Worm (Caenorhabditis elegans) whole organism, L2 larva: Measurements from ENCODE around the gene Y55F3AM.9.
A peak's percentile ranks its signal among the peaks of the same experiment; 100 is the strongest.

Experiments
- C34F6.9 ChIP-seq: fragments of 150-350 bp; optimal IDR thresholded peaks from 2 replicates; lab custom pipeline; 2014; ENCODE audit warnings: missing biosample characterization, missing genetic modification characterization
- R02D3.7 ChIP-seq: fragments of 150-350 bp; optimal IDR thresholded peaks from 2 replicates; lab custom pipeline; 2014; ENCODE audit warnings: missing biosample characterization, missing genetic modification characterization
- Y55F3AM.14 ChIP-seq: fragments of 200-800 bp; sonication (Bioruptor generic); optimal IDR thresholded peaks from 2 replicates; lab custom pipeline; 2018; ENCODE audit warnings: mild to moderate bottlenecking, missing genetic modification characterization, missing compliant biosample characterization
- ZK546.5 ChIP-seq: sonication (generic microtip); optimal IDR thresholded peaks from 2 replicates; lab custom pipeline; 2017; ENCODE audit warnings: missing biosample characterization, missing genetic modification characterization
- alr-1 ChIP-seq: fragments of 150-350 bp; optimal IDR thresholded peaks from 2 replicates; lab custom pipeline; 2014; ENCODE audit warnings: missing biosample characterization, missing genetic modification characterization
- aly-2 ChIP-seq: fragments of 150-350 bp; optimal IDR thresholded peaks from 2 replicates; lab custom pipeline; 2014; ENCODE audit warnings: missing biosample characterization, missing genetic modification characterization
- ama-1 ChIP-seq: fragments of 150-350 bp; optimal IDR thresholded peaks from 2 replicates; lab custom pipeline; 2018; ENCODE audit warnings: inconsistent platforms
- ceh-16 ChIP-seq: fragments of 150-350 bp; optimal IDR thresholded peaks from 2 replicates; lab custom pipeline; 2014; ENCODE audit warnings: missing biosample characterization, missing genetic modification characterization
- ceh-82 ChIP-seq: fragments of 150-350 bp; optimal IDR thresholded peaks from 2 replicates; lab custom pipeline; 2014; ENCODE audit warnings: missing biosample characterization, missing genetic modification characterization
- dmd-4 ChIP-seq: sonication (generic microtip); optimal IDR thresholded peaks from 2 replicates; lab custom pipeline; 2017; ENCODE audit warnings: missing biosample characterization, missing genetic modification characterization
- egl-27 ChIP-seq: sonication (generic microtip); optimal IDR thresholded peaks from 3 replicates; lab custom pipeline; 2017; ENCODE audit warnings: missing biosample characterization, missing genetic modification reagents, missing genetic modification characterization
- elt-3 ChIP-seq: sonication (generic microtip); optimal IDR thresholded peaks from 2 replicates; lab custom pipeline; 2017; ENCODE audit warnings: missing biosample characterization, missing genetic modification characterization
- fos-1 ChIP-seq: fragments of 150-350 bp; optimal IDR thresholded peaks from 2 replicates; lab custom pipeline; 2014; ENCODE audit warnings: missing biosample characterization, missing genetic modification characterization
- gmeb-1 ChIP-seq: fragments of 150-350 bp; optimal IDR thresholded peaks from 2 replicates; lab custom pipeline; 2014; ENCODE audit warnings: missing biosample characterization, missing genetic modification characterization
- lin-13 ChIP-seq: fragments of 150-350 bp; optimal IDR thresholded peaks from 2 replicates; lab custom pipeline; 2014; ENCODE audit warnings: missing biosample characterization, missing genetic modification reagents, missing genetic modification characterization
- lin-39 ChIP-seq: fragments of 150-350 bp; optimal IDR thresholded peaks from 2 replicates; lab custom pipeline; 2014; ENCODE audit warnings: missing biosample characterization, missing genetic modification reagents, missing genetic modification characterization
- lsy-2 ChIP-seq, 2 experiments: fragments of 150-350 bp in 1 of 2; sonication (generic microtip) in 1 of 2; optimal IDR thresholded peaks; 2 replicates each; lab custom pipeline; 2014 to 2017; ENCODE audit warnings: missing biosample characterization in 2 of 2, missing genetic modification characterization in 2 of 2
- mab-5 ChIP-seq: fragments of 150-350 bp; optimal IDR thresholded peaks from 2 replicates; lab custom pipeline; 2014; ENCODE audit warnings: missing biosample characterization, missing genetic modification characterization
- mbf-1 ChIP-seq: sonication (generic microtip); optimal IDR thresholded peaks from 2 replicates; lab custom pipeline; 2017; ENCODE audit warnings: missing biosample characterization, missing genetic modification characterization
- mdl-1 ChIP-seq, 2 experiments: fragments of 150-350 bp in 1 of 2; sonication (generic microtip) in 1 of 2; optimal IDR thresholded peaks; 2 replicates each; lab custom pipeline; 2017; ENCODE audit warnings: missing biosample characterization in 2 of 2, missing genetic modification characterization in 2 of 2
- nhr-10 ChIP-seq: sonication (generic microtip); optimal IDR thresholded peaks from 2 replicates; lab custom pipeline; 2017; ENCODE audit warnings: missing biosample characterization, missing genetic modification characterization
- nhr-11 ChIP-seq: fragments of 150-350 bp; optimal IDR thresholded peaks from 2 replicates; lab custom pipeline; 2014; ENCODE audit warnings: missing biosample characterization, missing genetic modification characterization
- nhr-12 ChIP-seq: fragments of 150-350 bp; optimal IDR thresholded peaks from 2 replicates; lab custom pipeline; 2014; ENCODE audit warnings: missing biosample characterization, missing genetic modification characterization
- nhr-129 ChIP-seq: fragments of 150-350 bp; optimal IDR thresholded peaks from 2 replicates; lab custom pipeline; 2014; ENCODE audit warnings: missing biosample characterization, missing genetic modification characterization
- nhr-237 ChIP-seq: fragments of 150-350 bp; optimal IDR thresholded peaks from 2 replicates; lab custom pipeline; 2014; ENCODE audit warnings: missing biosample characterization, missing genetic modification characterization
- nhr-25 ChIP-seq: fragments of 150-350 bp; sonication (generic microtip); optimal IDR thresholded peaks from 3 replicates; lab custom pipeline; 2014; ENCODE audit warnings: missing biosample characterization, missing genetic modification characterization
- nhr-6 ChIP-seq: fragments of 150-350 bp; optimal IDR thresholded peaks from 2 replicates; lab custom pipeline; 2014; ENCODE audit warnings: missing biosample characterization, missing genetic modification characterization
- nhr-77 ChIP-seq: fragments of 150-350 bp; optimal IDR thresholded peaks from 2 replicates; lab custom pipeline; 2014; ENCODE audit warnings: missing biosample characterization, missing genetic modification characterization
- peb-1 ChIP-seq: fragments of 150-350 bp; optimal IDR thresholded peaks from 2 replicates; lab custom pipeline; 2014; ENCODE audit warnings: missing biosample characterization, missing genetic modification characterization
- sem-4 ChIP-seq: fragments of 150-350 bp; optimal IDR thresholded peaks from 2 replicates; lab custom pipeline; 2014; ENCODE audit warnings: missing biosample characterization, missing genetic modification reagents, missing genetic modification characterization
- skn-1 ChIP-seq: sonication (generic microtip); optimal IDR thresholded peaks from 2 replicates; lab custom pipeline; 2017; ENCODE audit warnings: missing biosample characterization, missing genetic modification characterization
- sma-3 ChIP-seq: sonication (generic microtip); optimal IDR thresholded peaks from 2 replicates; lab custom pipeline; 2016; ENCODE audit warnings: missing genetic modification reagents, missing genetic modification characterization, missing compliant biosample characterization
- sma-9 ChIP-seq, 2 experiments: fragments of 150-350 bp in 1 of 2; sonication (generic microtip) in 1 of 2; optimal IDR thresholded peaks; 2 replicates each; lab custom pipeline; 2014 to 2016; ENCODE audit warnings: missing genetic modification characterization in 2 of 2, mild to moderate bottlenecking in 1 of 2, missing biosample characterization in 1 of 2, missing compliant biosample characterization in 1 of 2, missing genetic modification reagents in 1 of 2, moderate library complexity in 1 of 2
- snpc-4 ChIP-seq: fragments of 150-350 bp; optimal IDR thresholded peaks from 2 replicates; lab custom pipeline; 2014; ENCODE audit warnings: missing biosample characterization, missing genetic modification characterization
- unc-39 ChIP-seq: fragments of 150-350 bp; optimal IDR thresholded peaks from 2 replicates; lab custom pipeline; 2014; ENCODE audit warnings: missing biosample characterization, missing genetic modification characterization
- unc-62 ChIP-seq: fragments of 150-350 bp; optimal IDR thresholded peaks from 2 replicates; lab custom pipeline; 2014; ENCODE audit warnings: missing biosample characterization, missing genetic modification reagents, missing genetic modification characterization
- zag-1 ChIP-seq: fragments of 150-350 bp; optimal IDR thresholded peaks from 2 replicates; lab custom pipeline; 2014; ENCODE audit warnings: missing biosample characterization, missing genetic modification characterization
- ztf-1 ChIP-seq: fragments of 200-800 bp; sonication (Bioruptor generic); conservative IDR thresholded peaks from 2 replicates; pipeline ENCODE4 v1.3.6; 2022; ENCODE audit warnings: missing genetic modification characterization, missing compliant biosample characterization
- ztf-11 ChIP-seq: sonication (generic microtip); optimal IDR thresholded peaks from 2 replicates; lab custom pipeline; 2017; ENCODE audit warnings: missing biosample characterization, missing genetic modification characterization
- ztf-4 ChIP-seq: fragments of 150-350 bp; optimal IDR thresholded peaks from 2 replicates; lab custom pipeline; 2014; ENCODE audit warnings: missing biosample characterization, missing genetic modification characterization

Gene Y55F3AM.9

ce11 chrIV:972401-972800 is 37.1 kb downstream of the Y55F3AM.9 start:
- TF ChIP-seq aly-2 (tag; lab: Kevin White, UChicago) = no peak
- TF ChIP-seq, all 48 proteins: peak for 0

- TF ChIP-seq nhr-25 = no peak
- TF ChIP-seq skn-1 (tag; lab: Kevin White, UChicago) = no peak
- no peak for TF ChIP-seq ztf-11
- TF ChIP-seq ama-1 (lab: Kevin White, UChicago) = no peak
- TF ChIP-seq gmeb-1 (tag; lab: Kevin White, UChicago) = no peak
- no peak for TF ChIP-seq C34F6.9 (tag; lab: Kevin White, UChicago)
- TF ChIP-seq nhr-237 (tag; lab: Kevin White, UChicago) = no peak
- TF ChIP-seq ztf-1 (GFP tag; lab: Robert Waterston, UW) = no peak
Observed at ce11 chrIV:971122-971521, 38.4 kb downstream of the Y55F3AM.9 start.

- TF ChIP-seq fos-1 (tag; lab: Kevin White, UChicago) (no peak), ceh-82 (tag; lab: Kevin White, UChicago) (no peak), Y55F3AM.14 (GFP tag; lab: Kevin White, UChicago) (no peak), ztf-11 (no peak), dmd-4 (tag; lab: Kevin White, UChicago) (no peak), nhr-237 (tag; lab: Kevin White, UChicago) (no peak), aly-2 (tag; lab: Kevin White, UChicago) (no peak), mbf-1 (no peak), peb-1 (tag; lab: Kevin White, UChicago) (no peak), alr-1 (tag; lab: Kevin White, UChicago) (no peak), R02D3.7 (no peak), nhr-77 (tag; lab: Kevin White, UChicago) (no peak), nhr-12 (no peak), nhr-25 (no peak)
Observed at ce11 chrIV:961862-962261, 47.7 kb downstream of the Y55F3AM.9 start.

- TF ChIP-seq egl-27 (tag; lab: Kevin White, UChicago) (no peak), ztf-4 (tag; lab: Kevin White, UChicago) (no peak), gmeb-1 (tag; lab: Kevin White, UChicago) (no peak), sma-9 (GFP tag; optimal IDR thresholded peaks at IDR 0.05; lab: Kevin White, UChicago) (no peak), sma-9 (tag; optimal IDR thresholded peaks at IDR 0.05; lab: Kevin White, UChicago) (no peak), fos-1 (tag; lab: Kevin White, UChicago) (no peak), lsy-2 (tag; optimal IDR thresholded peaks at IDR 0.05; lab: Kevin White, UChicago) (no peak), mbf-1 (no peak), R02D3.7 (no peak), nhr-10 (tag; lab: Kevin White, UChicago) (no peak), peb-1 (tag; lab: Kevin White, UChicago) (no peak), Y55F3AM.14 (GFP tag; lab: Kevin White, UChicago) (no peak), ZK546.5 (tag; lab: Kevin White, UChicago) (no peak), unc-39 (tag; lab: Kevin White, UChicago) (no peak), nhr-129 (no peak), elt-3 (no peak), sma-3 (GFP tag; lab: Kevin White, UChicago) (no peak), mab-5 (tag; lab: Kevin White, UChicago) (no peak)
Observed at ce11 chrIV:960177-960576, 49.4 kb downstream of the Y55F3AM.9 start.

ce11 chrIV:959221-959620 is 50.3 kb downstream of the Y55F3AM.9 start, which contains the start of gene plx-1:
Gene plx-1, plus strand, starts transcription at chrIV:959521.
- TF ChIP-seq skn-1 (tag; lab: Kevin White, UChicago) (no peak), ztf-11 (no peak), dmd-4 (tag; lab: Kevin White, UChicago) (no peak), nhr-10 (tag; lab: Kevin White, UChicago) (no peak), elt-3 (no peak), ama-1 (lab: Kevin White, UChicago) (no peak), peb-1 (tag; lab: Kevin White, UChicago) (no peak)

ce11 chrIV:957820-958219 is 51.7 kb downstream of the Y55F3AM.9 start:
- peak; percentile 92 for TF ChIP-seq nhr-25
- no peak for TF ChIP-seq dmd-4 (tag; lab: Kevin White, UChicago)
- TF ChIP-seq mdl-1 (tag; optimal IDR thresholded peaks at IDR 0.05; lab: Kevin White, UChicago) = peak in 1 of 2 experiments; percentile 22
- TF ChIP-seq elt-3 = no peak
- TF ChIP-seq lsy-2 (tag; optimal IDR thresholded peaks at IDR 0.05; lab: Kevin White, UChicago) = peak in 1 of 2 experiments; percentile 72
- TF ChIP-seq aly-2 (tag; lab: Kevin White, UChicago) = no peak
- TF ChIP-seq ZK546.5 (tag; lab: Kevin White, UChicago) = no peak
- TF ChIP-seq sem-4 (tag; lab: Kevin White, UChicago) = peak; percentile 11
- TF ChIP-seq lin-39 = no peak
- no peak for TF ChIP-seq ztf-1 (GFP tag; lab: Robert Waterston, UW)
- no peak for TF ChIP-seq nhr-12
- peak; percentile 28 for TF ChIP-seq nhr-6 (tag; lab: Kevin White, UChicago)
- no peak for TF ChIP-seq unc-62 (GFP tag; lab: Kevin White, UChicago)
- TF ChIP-seq nhr-77 (tag; lab: Kevin White, UChicago) = no peak
- TF ChIP-seq snpc-4 (tag; lab: Kevin White, UChicago) = peak; percentile 21
- peak; percentile 49 for TF ChIP-seq lin-13 (GFP tag; lab: Kevin White, UChicago)
- TF ChIP-seq C34F6.9 (tag; lab: Kevin White, UChicago) = peak; percentile 52
- TF ChIP-seq sma-3 (GFP tag; lab: Kevin White, UChicago) = peak; percentile 75
- TF ChIP-seq nhr-129 = peak; percentile 78
- no peak for TF ChIP-seq alr-1 (tag; lab: Kevin White, UChicago)
- no peak for TF ChIP-seq zag-1 (tag; lab: Kevin White, UChicago)
- no peak for TF ChIP-seq sma-9 (GFP tag; optimal IDR thresholded peaks at IDR 0.05; lab: Kevin White, UChicago)
- TF ChIP-seq sma-9 (tag; optimal IDR thresholded peaks at IDR 0.05; lab: Kevin White, UChicago) = no peak
- TF ChIP-seq nhr-11 = no peak
- peak; percentile 88 for TF ChIP-seq ceh-16
- peak; percentile 94 for TF ChIP-seq fos-1 (tag; lab: Kevin White, UChicago)
- no peak for TF ChIP-seq unc-39 (tag; lab: Kevin White, UChicago)
